Worm (Caenorhabditis elegans): ENCODE results near the gene K01B6.3.

DNA sequence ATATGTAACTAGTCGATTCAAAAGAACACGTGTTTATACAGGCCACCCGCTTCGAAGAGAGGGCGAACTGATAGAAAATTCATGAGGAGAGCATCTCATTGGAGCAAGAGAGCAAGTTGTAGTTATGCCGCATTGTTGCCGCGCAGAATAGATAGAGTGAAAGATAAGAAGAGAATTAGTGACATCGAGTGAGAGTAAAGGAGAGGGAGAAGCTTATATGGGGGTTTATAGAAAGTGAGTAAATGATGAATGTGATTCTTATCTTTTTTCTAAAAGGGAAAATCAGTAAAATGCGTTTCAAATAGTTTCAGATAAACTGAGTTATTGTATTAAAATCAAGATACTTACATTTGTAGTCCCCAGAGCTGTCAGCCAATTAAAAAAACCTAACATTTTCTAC, 29.8 kb upstream of the K01B6.3 start:
- TF ChIP-seq ceh-18 (tag; optimal IDR thresholded peaks at IDR 0.05) (no peak), fkh-10 (GFP tag; optimal IDR thresholded peaks at IDR 0.05) (no peak), ceh-48 (tag; optimal IDR thresholded peaks at IDR 0.05) (no peak), che-1 (tag; optimal IDR thresholded peaks at IDR 0.05) (no peak), nhr-232 (tag; optimal IDR thresholded peaks at IDR 0.05) (no peak), lin-11 (tag; optimal IDR thresholded peaks at IDR 0.05) (no peak)
